Fruit fly (Drosophila melanogaster) whole organism, embryonic: ENCODE measurements around the gene CG31897.

Source experiments
- ATbp ChIP-seq: fragments of 200-800 bp; sonication (Bioruptor generic); optimal IDR thresholded peaks from 2 replicates; lab custom pipeline; 2017; ENCODE audit warnings: missing biosample characterization, mild to moderate bottlenecking, missing genetic modification characterization, missing genetic modification reagents
- Aef1 ChIP-seq: fragments of 200-800 bp; sonication (Bioruptor generic); IDR thresholded peaks from 3 replicates; pipeline ENCODE4 v1.3.6; 2022; ENCODE audit warnings: missing biosample characterization, missing genetic modification characterization
- Awh ChIP-seq: fragments of 200-800 bp; sonication (Bioruptor generic); IDR thresholded peaks from 2 replicates; pipeline ENCODE4, ENCODE4 v1.3.6; 2022; ENCODE audit warnings: missing biosample characterization, missing genetic modification characterization
- Bgb ChIP-seq: fragments of 200-800 bp; sonication (Bioruptor generic); IDR thresholded peaks from 2 replicates; pipeline ENCODE4 v1.3.6; 2022; ENCODE audit warnings: missing biosample characterization, missing genetic modification characterization; ENCODE audit not compliant: partially characterized antibody
- CG10431 ChIP-seq: fragments of 200-800 bp; sonication (Bioruptor generic); optimal IDR thresholded peaks from 3 replicates; lab custom pipeline; 2018; ENCODE audit warnings: missing biosample characterization, mild to moderate bottlenecking, missing genetic modification characterization
- CG12769 ChIP-seq: fragments of 200-800 bp; sonication (Bioruptor generic); optimal IDR thresholded peaks from 2 replicates; lab custom pipeline; 2019; ENCODE audit warnings: missing biosample characterization, mild to moderate bottlenecking, missing genetic modification characterization, moderate library complexity
- CG14050 ChIP-seq: fragments of 200-800 bp; sonication (Bioruptor generic); IDR thresholded peaks from 3 replicates; pipeline ENCODE4 v1.3.6; 2022; ENCODE audit warnings: missing biosample characterization, missing genetic modification characterization
- CG14441 ChIP-seq: fragments of 200-800 bp; sonication (Bioruptor generic); IDR thresholded peaks from 2 replicates; pipeline ENCODE4 v1.3.6; 2022; ENCODE audit warnings: missing biosample characterization, missing genetic modification characterization
- CG1529 ChIP-seq: fragments of 200-800 bp; sonication (Bioruptor generic); optimal IDR thresholded peaks from 3 replicates; lab custom pipeline; 2018; ENCODE audit warnings: missing biosample characterization, missing genetic modification characterization
- CG15601 ChIP-seq: fragments of 200-800 bp; sonication (Bioruptor generic); optimal IDR thresholded peaks from 3 replicates; lab custom pipeline; 2019; ENCODE audit warnings: missing biosample characterization, mild to moderate bottlenecking, missing genetic modification characterization, moderate library complexity
- CG16813 ChIP-seq: fragments of 200-800 bp; sonication (Bioruptor generic); IDR thresholded peaks from 3 replicates; pipeline ENCODE4 v1.3.6; 2022; ENCODE audit warnings: missing biosample characterization, missing genetic modification characterization; ENCODE audit not compliant: partially characterized antibody
- CG17802 ChIP-seq: fragments of 200-800 bp; sonication (Bioruptor generic); optimal IDR thresholded peaks from 2 replicates; lab custom pipeline; 2018; ENCODE audit warnings: missing biosample characterization, mild to moderate bottlenecking, missing genetic modification characterization, moderate library complexity
- CG18599 ChIP-seq: fragments of 200-800 bp; sonication (Bioruptor generic); optimal IDR thresholded peaks from 3 replicates; lab custom pipeline; 2017; ENCODE audit warnings: missing biosample characterization, missing genetic modification characterization, mild to moderate bottlenecking, moderate library complexity, missing genetic modification reagents
- CG31365 ChIP-seq: fragments of 200-800 bp; sonication (Bioruptor generic); optimal IDR thresholded peaks from 2 replicates; lab custom pipeline; 2018; ENCODE audit warnings: missing biosample characterization, mild to moderate bottlenecking, missing genetic modification characterization
- CG3163 ChIP-seq: fragments of 200-800 bp; sonication (Bioruptor generic); optimal IDR thresholded peaks from 3 replicates; lab custom pipeline; 2016; ENCODE audit warnings: missing biosample characterization, missing genetic modification characterization
- CG3726 ChIP-seq: fragments of 200-800 bp; sonication (Bioruptor generic); IDR thresholded peaks from 3 replicates; pipeline ENCODE4, ENCODE4 v1.3.6; 2022; ENCODE audit warnings: missing biosample characterization, missing genetic modification characterization
- CG4424 ChIP-seq: fragments of 200-800 bp; sonication (Bioruptor generic); optimal IDR thresholded peaks from 3 replicates; lab custom pipeline; 2016; ENCODE audit warnings: missing biosample characterization, missing genetic modification characterization
- CG4707 ChIP-seq: fragments of 200-800 bp; sonication (Bioruptor generic); optimal IDR thresholded peaks from 2 replicates; lab custom pipeline; 2018; ENCODE audit warnings: missing biosample characterization, mild to moderate bottlenecking, missing genetic modification characterization, moderate library complexity
- CG5245 ChIP-seq: fragments of 200-800 bp; sonication (Bioruptor generic); optimal IDR thresholded peaks from 3 replicates; lab custom pipeline; 2016; ENCODE audit warnings: missing biosample characterization, missing genetic modification characterization
- CG6765 ChIP-seq: fragments of 200-800 bp; sonication (Bioruptor generic); optimal IDR thresholded peaks from 3 replicates; lab custom pipeline; 2017; ENCODE audit warnings: missing biosample characterization, mild to moderate bottlenecking, missing genetic modification characterization
- CG6854 ChIP-seq: fragments of 200-800 bp; sonication (Bioruptor generic); optimal IDR thresholded peaks from 3 replicates; lab custom pipeline; 2017; ENCODE audit warnings: missing biosample characterization, mild to moderate bottlenecking, missing genetic modification characterization
- CG7745 ChIP-seq: fragments of 200-800 bp; sonication (Bioruptor generic); optimal IDR thresholded peaks from 2 replicates; lab custom pipeline; 2018; ENCODE audit warnings: missing biosample characterization, mild to moderate bottlenecking, missing genetic modification characterization, moderate library complexity
- CG7987 ChIP-seq: fragments of 200-800 bp; sonication (Bioruptor generic); optimal IDR thresholded peaks from 2 replicates; lab custom pipeline; 2018; ENCODE audit warnings: missing biosample characterization, mild to moderate bottlenecking, missing genetic modification characterization, moderate library complexity
- CG9215 ChIP-seq: fragments of 200-800 bp; sonication (Bioruptor generic); IDR thresholded peaks from 2 replicates; pipeline ENCODE4 v1.3.6; 2022; ENCODE audit warnings: missing biosample characterization, missing genetic modification characterization
- CG9817 ChIP-seq: fragments of 200-800 bp; sonication (Bioruptor generic); optimal IDR thresholded peaks from 2 replicates; lab custom pipeline; 2018; ENCODE audit warnings: missing biosample characterization, mild to moderate bottlenecking, missing genetic modification characterization, moderate library complexity
- Dad ChIP-seq: fragments of 200-800 bp; sonication (Bioruptor generic); optimal IDR thresholded peaks from 3 replicates; lab custom pipeline; 2016; ENCODE audit warnings: missing biosample characterization, missing genetic modification characterization
- Dbx ChIP-seq: fragments of 200-800 bp; sonication (Bioruptor generic); IDR thresholded peaks from 3 replicates; pipeline ENCODE4 v1.3.6; 2022; ENCODE audit warnings: missing biosample characterization, missing genetic modification characterization
- Dll ChIP-seq: fragments of 200-800 bp; sonication (Bioruptor generic); IDR thresholded peaks from 4 replicates; pipeline ENCODE4 v1.3.6; 2022; ENCODE audit warnings: missing biosample characterization, missing genetic modification characterization; ENCODE audit not compliant: partially characterized antibody
- Doc3 ChIP-seq: fragments of 200-800 bp; sonication (Bioruptor generic); IDR thresholded peaks from 3 replicates; pipeline ENCODE4 v1.3.6; 2022; ENCODE audit warnings: missing biosample characterization, missing genetic modification characterization; ENCODE audit not compliant: partially characterized antibody
- Hr3 ChIP-seq: fragments of 200-800 bp; sonication (Bioruptor generic); optimal IDR thresholded peaks from 3 replicates; lab custom pipeline; 2016; ENCODE audit warnings: missing biosample characterization, missing genetic modification characterization
- Mad ChIP-seq: fragments of 200-800 bp; sonication (Bioruptor generic); optimal IDR thresholded peaks from 2 replicates; lab custom pipeline; 2016; ENCODE audit warnings: missing biosample characterization, missing genetic modification characterization
- Nf-YA ChIP-seq: fragments of 200-800 bp; sonication (Bioruptor generic); IDR thresholded peaks from 2 replicates; pipeline ENCODE4 v1.3.6; 2022; ENCODE audit warnings: missing biosample characterization, missing genetic modification characterization
- Optix ChIP-seq: fragments of 200-800 bp; sonication (Bioruptor generic); IDR thresholded peaks from 3 replicates; pipeline ENCODE4 v1.3.6; 2022; ENCODE audit warnings: missing biosample characterization, missing genetic modification characterization
- Rfx ChIP-seq: fragments of 200-800 bp; sonication (Bioruptor generic); IDR thresholded peaks from 2 replicates; pipeline ENCODE4 v1.3.6; 2022; ENCODE audit warnings: missing biosample characterization, missing genetic modification characterization
- Sin3A ChIP-seq: fragments of >200 bp; optimal IDR thresholded peaks from 2 replicates; lab custom pipeline; 2018
- Sox100B ChIP-seq: fragments of 200-800 bp; sonication (Bioruptor generic); optimal IDR thresholded peaks from 3 replicates; lab custom pipeline; 2018; ENCODE audit warnings: missing biosample characterization, mild to moderate bottlenecking, missing genetic modification characterization
- ash1 ChIP-seq: fragments of 200-800 bp; sonication (Bioruptor generic); optimal IDR thresholded peaks from 2 replicates; lab custom pipeline; 2018; ENCODE audit warnings: missing biosample characterization, mild to moderate bottlenecking, missing genetic modification characterization
- cato ChIP-seq: fragments of 200-800 bp; sonication (Bioruptor generic); optimal IDR thresholded peaks from 2 replicates; lab custom pipeline; 2016; ENCODE audit warnings: missing biosample characterization, missing genetic modification characterization, borderline replicate concordance
- caup ChIP-seq: fragments of 200-800 bp; sonication (Bioruptor generic); optimal IDR thresholded peaks from 3 replicates; lab custom pipeline; 2017; ENCODE audit warnings: missing biosample characterization, mild to moderate bottlenecking, missing genetic modification characterization, moderate library complexity; ENCODE audit not compliant: severe bottlenecking
- chm ChIP-seq: fragments of 200-800 bp; sonication (Bioruptor generic); IDR thresholded peaks from 2 replicates; pipeline ENCODE4 v1.3.6; 2022; ENCODE audit warnings: missing biosample characterization, missing genetic modification characterization
- chn ChIP-seq: fragments of 200-800 bp; sonication (Bioruptor generic); optimal IDR thresholded peaks from 2 replicates; lab custom pipeline; 2016; ENCODE audit warnings: missing biosample characterization, missing genetic modification characterization
- da ChIP-seq: fragments of 200-800 bp; sonication (Bioruptor generic); optimal IDR thresholded peaks from 2 replicates; lab custom pipeline; 2016; ENCODE audit warnings: missing biosample characterization, missing genetic modification characterization
- eve ChIP-seq, 2 experiments: fragments of >200 bp; optimal IDR thresholded peaks; 2 replicates each; lab custom pipeline; 2017; ENCODE audit warnings: missing biosample characterization in 2 of 2, missing genetic modification characterization in 2 of 2
- lilli ChIP-seq: fragments of 200-800 bp; sonication (Bioruptor generic); optimal IDR thresholded peaks from 3 replicates; lab custom pipeline; 2016; ENCODE audit warnings: missing biosample characterization, missing genetic modification characterization
- mam ChIP-seq: fragments of 200-800 bp; sonication (Bioruptor generic); optimal IDR thresholded peaks from 3 replicates; lab custom pipeline; 2016; ENCODE audit warnings: missing biosample characterization, missing genetic modification characterization
- odd ChIP-seq: fragments of 200-800 bp; sonication (Bioruptor generic); optimal IDR thresholded peaks from 2 replicates; lab custom pipeline; 2017; ENCODE audit warnings: missing biosample characterization, mild to moderate bottlenecking, missing genetic modification characterization
- sisA ChIP-seq: fragments of 200-800 bp; sonication (Bioruptor generic); IDR thresholded peaks from 2 replicates; pipeline ENCODE4 v1.3.6; 2022; ENCODE audit warnings: missing biosample characterization, missing genetic modification characterization
- sr ChIP-seq: fragments of 200-800 bp; sonication (Bioruptor generic); IDR thresholded peaks from 3 replicates; pipeline ENCODE4 v1.3.6; 2022; ENCODE audit warnings: missing biosample characterization, missing genetic modification characterization
- stc ChIP-seq: fragments of 200-800 bp; sonication (Bioruptor generic); IDR thresholded peaks from 2 replicates; pipeline ENCODE4 v1.3.6; 2022; ENCODE audit warnings: missing biosample characterization, missing genetic modification characterization
- sug ChIP-seq: fragments of 200-800 bp; optimal IDR thresholded peaks from 2 replicates; lab custom pipeline; 2019; ENCODE audit warnings: missing biosample characterization, mild to moderate bottlenecking, missing genetic modification characterization, moderate library complexity
- tup ChIP-seq: fragments of 200-800 bp; sonication (Bioruptor generic); optimal IDR thresholded peaks from 2 replicates; lab custom pipeline; 2016; ENCODE audit warnings: missing biosample characterization, mild to moderate bottlenecking, missing genetic modification characterization, moderate library complexity
- zfh1 ChIP-seq: fragments of 200-800 bp; sonication (Bioruptor generic); IDR thresholded peaks from 3 replicates; pipeline ENCODE4 v1.3.6; 2022; ENCODE audit warnings: missing biosample characterization, missing genetic modification characterization

The CG31897 gene

DNA sequence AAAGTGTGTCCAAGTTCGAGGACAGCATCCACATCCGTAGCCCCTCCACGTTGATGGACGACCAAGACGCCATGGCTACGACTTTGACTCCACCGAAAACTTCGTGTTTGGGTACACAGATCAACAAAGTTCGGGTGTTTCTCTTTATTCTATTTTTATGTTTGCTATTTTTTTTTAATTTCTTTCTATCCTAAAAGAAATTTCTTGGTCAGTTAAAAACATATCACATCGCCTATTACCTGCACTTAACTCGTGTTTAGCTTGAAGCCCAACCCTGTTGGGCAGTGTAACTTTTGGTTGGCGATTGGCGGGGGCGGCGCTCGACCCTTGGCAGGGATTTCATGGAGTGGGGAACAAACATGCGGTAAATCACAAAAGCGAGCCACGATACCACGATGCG is 31.2 kb downstream of the CG31897 start (continued):
- no peak for TF ChIP-seq tup
- no peak for TF ChIP-seq CG7987 (GFP tag; lab: Kevin White, UChicago)
- TF ChIP-seq CG12769 (tag; lab: Kevin White, UChicago): no peak
- TF ChIP-seq Awh: peak; percentile 67; the same call in 1 of the 2 replicates
- no peak for TF ChIP-seq Doc3 (GFP tag; lab: Robert Waterston, UW)
- TF ChIP-seq Dbx (GFP tag; lab: Robert Waterston, UW): no peak
- TF ChIP-seq CG15601: peak; percentile 22
- no peak for TF ChIP-seq CG7745 (tag; lab: Kevin White, UChicago)
- peak; percentile 60 for TF ChIP-seq CG14050
- TF ChIP-seq Optix (GFP tag; lab: Robert Waterston, UW): peak; percentile 47; the same call in 1 of the 3 replicates
- TF ChIP-seq Sin3A (lab: Kevin White, UChicago): no peak
- no peak for TF ChIP-seq CG10431
- no peak for TF ChIP-seq cato (GFP tag; lab: Kevin White, UChicago)
- TF ChIP-seq Bgb (GFP tag; lab: Robert Waterston, UW): no peak
- peak; percentile 46 for TF ChIP-seq CG17802
- no peak for TF ChIP-seq da (GFP tag; lab: Kevin White, UChicago)
- TF ChIP-seq Sox100B: peak; percentile 42
- TF ChIP-seq Aef1 (GFP tag; lab: Robert Waterston, UW): no peak
- TF ChIP-seq sug: no peak
- peak; percentile 7 for TF ChIP-seq CG9817
- TF ChIP-seq Nf-YA (GFP tag; lab: Robert Waterston, UW): no peak
- no peak for TF ChIP-seq sisA (GFP tag; lab: Robert Waterston, UW)
- TF ChIP-seq ATbp (GFP tag; lab: Kevin White, UChicago): peak; percentile 26
- TF ChIP-seq CG4424 (GFP tag; lab: Kevin White, UChicago): peak; percentile 55
- no peak for TF ChIP-seq Dll (GFP tag; lab: Robert Waterston, UW)
- TF ChIP-seq caup (GFP tag; lab: Kevin White, UChicago): no peak
- TF ChIP-seq CG6854 (GFP tag; lab: Kevin White, UChicago): no peak
- TF ChIP-seq CG9215 (GFP tag; lab: Robert Waterston, UW): peak; percentile 51; the same call in 1 of the 2 replicates
- peak; percentile 77 for TF ChIP-seq CG18599
- TF ChIP-seq Rfx (GFP tag; lab: Robert Waterston, UW): peak; percentile 61
- TF ChIP-seq Hr3 (GFP tag; lab: Kevin White, UChicago): peak; percentile 6
- no peak for TF ChIP-seq CG1529 (GFP tag; lab: Kevin White, UChicago)
- no peak for TF ChIP-seq CG4707
- peak; percentile 67 for TF ChIP-seq CG14441 (GFP tag; lab: Robert Waterston, UW)
- TF ChIP-seq chn (GFP tag; lab: Kevin White, UChicago): no peak
- no peak for TF ChIP-seq eve (GFP tag; optimal IDR thresholded peaks at IDR 0.05; lab: Kevin White, UChicago)
- TF ChIP-seq CG5245 (GFP tag; lab: Kevin White, UChicago): no peak
- peak; percentile 54; the same call in 1 of the 2 replicates for TF ChIP-seq chm (GFP tag; lab: Robert Waterston, UW)
- no peak for TF ChIP-seq odd (GFP tag; lab: Kevin White, UChicago)
- TF ChIP-seq CG6765 (GFP tag; lab: Kevin White, UChicago): no peak
- no peak for TF ChIP-seq CG16813 (GFP tag; lab: Robert Waterston, UW)
- no peak for TF ChIP-seq CG3726 (GFP tag; lab: Robert Waterston, UW)
- TF ChIP-seq Mad (GFP tag; lab: Kevin White, UChicago): peak; percentile 12
- no peak for TF ChIP-seq CG31365 (tag; lab: Kevin White, UChicago)
- no peak for TF ChIP-seq sr
- peak; percentile 79 for TF ChIP-seq zfh1
- no peak for TF ChIP-seq CG3163 (GFP tag; lab: Kevin White, UChicago)
- peak; percentile 33 for TF ChIP-seq lilli (GFP tag; lab: Kevin White, UChicago)
- no peak for TF ChIP-seq mam (GFP tag; lab: Kevin White, UChicago)
- TF ChIP-seq stc (GFP tag; lab: Robert Waterston, UW): peak; percentile 72
- no peak for TF ChIP-seq Dad (GFP tag; lab: Kevin White, UChicago)
- TF ChIP-seq ash1 (GFP tag; lab: Kevin White, UChicago): no peak
